Fruit fly (Drosophila melanogaster) whole organism, embryonic: Measurements from ENCODE around the gene Cp16.

Experiments
- Adf1 ChIP-seq: fragments of 200-800 bp; sonication (Bioruptor generic); IDR thresholded peaks from 2 replicates; pipeline ENCODE4 v1.3.6; 2022; ENCODE audit warnings: missing biosample characterization, missing genetic modification characterization
- CG10209 ChIP-seq: fragments of 200-800 bp; sonication (Bioruptor generic); optimal IDR thresholded peaks from 3 replicates; lab custom pipeline; 2017; ENCODE audit warnings: missing biosample characterization, mild to moderate bottlenecking, missing genetic modification characterization, missing genetic modification reagents
- CG10543 ChIP-seq: fragments of 200-800 bp; sonication (Bioruptor generic); optimal IDR thresholded peaks from 3 replicates; lab custom pipeline; 2017; ENCODE audit warnings: missing biosample characterization, mild to moderate bottlenecking, missing genetic modification characterization, moderate library complexity
- CG11504 ChIP-seq: fragments of 200-800 bp; sonication (Bioruptor generic); optimal IDR thresholded peaks from 3 replicates; lab custom pipeline; 2019; ENCODE audit warnings: missing biosample characterization, mild to moderate bottlenecking, missing genetic modification characterization, moderate library complexity
- CG14050 ChIP-seq: fragments of 200-800 bp; sonication (Bioruptor generic); IDR thresholded peaks from 3 replicates; pipeline ENCODE4 v1.3.6; 2022; ENCODE audit warnings: missing biosample characterization, missing genetic modification characterization
- CG14667 ChIP-seq: fragments of 200-800 bp; sonication (Bioruptor generic); IDR thresholded peaks from 2 replicates; pipeline ENCODE4 v1.3.6; 2022; ENCODE audit warnings: missing biosample characterization, missing genetic modification characterization
- CG15073 ChIP-seq: fragments of 200-800 bp; sonication (Bioruptor generic); optimal IDR thresholded peaks from 2 replicates; lab custom pipeline; 2016; ENCODE audit warnings: missing biosample characterization, missing genetic modification characterization
- CG15601 ChIP-seq: fragments of 200-800 bp; sonication (Bioruptor generic); optimal IDR thresholded peaks from 3 replicates; lab custom pipeline; 2019; ENCODE audit warnings: missing biosample characterization, mild to moderate bottlenecking, missing genetic modification characterization, moderate library complexity
- CG2875 ChIP-seq: fragments of 200-800 bp; sonication (Bioruptor generic); optimal IDR thresholded peaks from 2 replicates; lab custom pipeline; 2017; ENCODE audit warnings: missing biosample characterization, mild to moderate bottlenecking, missing genetic modification characterization, missing genetic modification reagents
- CG34376 ChIP-seq: fragments of 200-800 bp; sonication (Bioruptor generic); optimal IDR thresholded peaks from 2 replicates; lab custom pipeline; 2018; ENCODE audit warnings: missing biosample characterization, mild to moderate bottlenecking, missing genetic modification characterization
- CG4328 ChIP-seq: fragments of 200-800 bp; sonication (Bioruptor generic); optimal IDR thresholded peaks from 3 replicates; lab custom pipeline; 2017; ENCODE audit warnings: missing biosample characterization, missing genetic modification reagents, missing genetic modification characterization
- CG43689 ChIP-seq: fragments of 200-800 bp; sonication (Bioruptor generic); IDR thresholded peaks from 2 replicates; pipeline ENCODE4 v1.3.6; 2022; ENCODE audit warnings: missing biosample characterization, missing genetic modification characterization
- CG4707 ChIP-seq: fragments of 200-800 bp; sonication (Bioruptor generic); optimal IDR thresholded peaks from 2 replicates; lab custom pipeline; 2018; ENCODE audit warnings: missing biosample characterization, mild to moderate bottlenecking, missing genetic modification characterization, moderate library complexity
- CG4730 ChIP-seq: fragments of 200-800 bp; sonication (Bioruptor generic); IDR thresholded peaks from 2 replicates; pipeline ENCODE4 v1.3.6; 2022; ENCODE audit warnings: missing biosample characterization, missing genetic modification characterization
- CG5245 ChIP-seq: fragments of 200-800 bp; sonication (Bioruptor generic); optimal IDR thresholded peaks from 3 replicates; lab custom pipeline; 2016; ENCODE audit warnings: missing biosample characterization, missing genetic modification characterization
- CG6813 ChIP-seq: fragments of 200-800 bp; sonication (Bioruptor generic); optimal IDR thresholded peaks from 2 replicates; lab custom pipeline; 2017; ENCODE audit warnings: missing biosample characterization, missing genetic modification characterization, mild to moderate bottlenecking, moderate library complexity, missing genetic modification reagents
- CG7357 ChIP-seq: fragments of 200-800 bp; sonication (Bioruptor generic); IDR thresholded peaks from 3 replicates; pipeline ENCODE4 v1.3.6; 2022; ENCODE audit warnings: missing biosample characterization, missing genetic modification characterization
- CG7928 ChIP-seq: fragments of 200-800 bp; sonication (Bioruptor generic); optimal IDR thresholded peaks from 2 replicates; lab custom pipeline; 2017; ENCODE audit warnings: missing biosample characterization, mild to moderate bottlenecking, missing genetic modification characterization
- CG8359 ChIP-seq: fragments of 200-800 bp; sonication (Bioruptor generic); optimal IDR thresholded peaks from 2 replicates; lab custom pipeline; 2017; ENCODE audit warnings: missing biosample characterization, mild to moderate bottlenecking, missing genetic modification characterization, borderline replicate concordance
- Doc2 ChIP-seq: fragments of 200-800 bp; sonication (Bioruptor generic); IDR thresholded peaks from 2 replicates; pipeline ENCODE4 v1.3.6; 2022; ENCODE audit warnings: missing biosample characterization, missing genetic modification characterization
- Drgx ChIP-seq: fragments of 200-800 bp; sonication (Bioruptor generic); IDR thresholded peaks from 2 replicates; pipeline ENCODE4 v1.3.6; 2022; ENCODE audit warnings: missing biosample characterization, missing genetic modification characterization
- Ets65A ChIP-seq: fragments of 200-800 bp; sonication (Bioruptor generic); peaks from one replicate; lab custom pipeline; 2016; ENCODE audit warnings: missing biosample characterization, missing genetic modification characterization
- GATAe ChIP-seq: fragments of 200-800 bp; sonication (Bioruptor generic); conservative IDR thresholded peaks from 2 replicates; pipeline ENCODE4 v1.3.6; 2022; ENCODE audit warnings: missing biosample characterization, missing genetic modification characterization
- HLHmδ ChIP-seq: fragments of 200-800 bp; sonication (Bioruptor generic); optimal IDR thresholded peaks from 2 replicates; lab custom pipeline; 2018; ENCODE audit warnings: missing biosample characterization, mild to moderate bottlenecking, missing genetic modification characterization, moderate library complexity
- Hey ChIP-seq: fragments of 200-800 bp; sonication (Bioruptor generic); optimal IDR thresholded peaks from 3 replicates; lab custom pipeline; 2018; ENCODE audit warnings: missing biosample characterization, mild to moderate bottlenecking, missing genetic modification characterization
- Hr78 ChIP-seq, 2 experiments: fragments of 200-800 bp in 1 of 2; fragments of >200 bp in 1 of 2; sonication (Bioruptor generic) in 1 of 2; optimal IDR thresholded peaks; 2 replicates each; lab custom pipeline; 2017 to 2019; ENCODE audit warnings: missing biosample characterization in 2 of 2, missing genetic modification characterization in 2 of 2, mild to moderate bottlenecking in 1 of 2, moderate library complexity in 1 of 2
- Med ChIP-seq: fragments of 200-800 bp; sonication (Bioruptor generic); peaks from one replicate; lab custom pipeline; 2016; ENCODE audit warnings: missing biosample characterization, missing genetic modification characterization, mild to moderate bottlenecking, inconsistent platforms, moderate library complexity
- Mrtf ChIP-seq: fragments of 200-800 bp; sonication (Bioruptor generic); IDR thresholded peaks from 3 replicates; pipeline ENCODE4 v1.3.6; 2022; ENCODE audit warnings: missing biosample characterization, missing genetic modification characterization
- NFAT ChIP-seq: fragments of 200-800 bp; sonication (Bioruptor generic); IDR thresholded peaks from 2 replicates; pipeline ENCODE4 v1.3.6; 2022; ENCODE audit warnings: missing biosample characterization, missing genetic modification characterization
- Nf-YB ChIP-seq: fragments of 200-800 bp; sonication (Bioruptor generic); optimal IDR thresholded peaks from 3 replicates; lab custom pipeline; 2019; ENCODE audit warnings: missing biosample characterization, mild to moderate bottlenecking, missing genetic modification characterization, moderate library complexity
- Nf-YC ChIP-seq: fragments of 200-800 bp; optimal IDR thresholded peaks from 3 replicates; lab custom pipeline; 2019; ENCODE audit warnings: missing biosample characterization, mild to moderate bottlenecking, missing genetic modification characterization, moderate library complexity
- Pdp1 ChIP-seq, 2 experiments: fragments of 200-800 bp; sonication (Bioruptor generic); optimal IDR thresholded peaks; 3 replicates each; lab custom pipeline; 2016; ENCODE audit warnings: missing biosample characterization in 2 of 2, missing genetic modification characterization in 2 of 2, mild to moderate bottlenecking in 1 of 2, moderate library complexity in 1 of 2
- Vsx1 ChIP-seq: fragments of 200-800 bp; sonication (Bioruptor generic); optimal IDR thresholded peaks from 2 replicates; lab custom pipeline; 2017; ENCODE audit warnings: missing biosample characterization, mild to moderate bottlenecking, missing genetic modification characterization, missing genetic modification reagents
- al ChIP-seq: fragments of 200-800 bp; sonication (Bioruptor generic); IDR thresholded peaks from 2 replicates; pipeline ENCODE4 v1.3.6; 2022; ENCODE audit warnings: missing biosample characterization, missing genetic modification characterization
- ap ChIP-seq: fragments of 200-800 bp; sonication (Bioruptor generic); IDR thresholded peaks from 2 replicates; pipeline ENCODE4 v1.3.6; 2022; ENCODE audit warnings: missing biosample characterization, missing genetic modification characterization
- dm ChIP-seq: fragments of 200-800 bp; sonication (Bioruptor generic); optimal IDR thresholded peaks from 3 replicates; lab custom pipeline; 2016; ENCODE audit warnings: missing biosample characterization, missing genetic modification characterization
- en ChIP-seq: fragments of 200-800 bp; sonication (Bioruptor generic); optimal IDR thresholded peaks from 2 replicates; lab custom pipeline; 2016; ENCODE audit warnings: missing biosample characterization, missing genetic modification characterization
- eve ChIP-seq, 2 experiments: fragments of >200 bp; optimal IDR thresholded peaks; 2 replicates each; lab custom pipeline; 2017; ENCODE audit warnings: missing biosample characterization in 2 of 2, missing genetic modification characterization in 2 of 2
- ftz-f1 ChIP-seq: fragments of 200-800 bp; sonication (Bioruptor generic); optimal IDR thresholded peaks from 2 replicates; lab custom pipeline; 2016; ENCODE audit warnings: missing biosample characterization, missing genetic modification characterization
- gro ChIP-seq: fragments of 200-800 bp; sonication (Bioruptor generic); optimal IDR thresholded peaks from 2 replicates; lab custom pipeline; 2016; ENCODE audit warnings: missing biosample characterization, missing genetic modification characterization
- gsb-n ChIP-seq: fragments of 200-800 bp; sonication (Bioruptor generic); optimal IDR thresholded peaks from 3 replicates; lab custom pipeline; 2018; ENCODE audit warnings: missing biosample characterization, mild to moderate bottlenecking, missing genetic modification characterization
- ham ChIP-seq: fragments of 200-800 bp; sonication (Bioruptor generic); IDR thresholded peaks from 2 replicates; pipeline ENCODE4 v1.3.6; 2022; ENCODE audit warnings: missing biosample characterization, missing genetic modification characterization
- kay ChIP-seq: fragments of 200-800 bp; sonication (Bioruptor generic); optimal IDR thresholded peaks from 2 replicates; lab custom pipeline; 2016; ENCODE audit warnings: missing biosample characterization, missing genetic modification characterization
- otp ChIP-seq: fragments of 200-800 bp; sonication (Bioruptor generic); IDR thresholded peaks from 3 replicates; pipeline ENCODE4, ENCODE4 v1.3.6; 2022; ENCODE audit warnings: missing biosample characterization, missing genetic modification characterization
- p53 ChIP-seq: fragments of 200-800 bp; sonication (Bioruptor generic); optimal IDR thresholded peaks from 2 replicates; lab custom pipeline; 2016; ENCODE audit warnings: missing biosample characterization, missing genetic modification characterization
- sens ChIP-seq: fragments of 200-800 bp; sonication (Bioruptor generic); peaks from one replicate; lab custom pipeline; 2016; ENCODE audit warnings: missing biosample characterization, missing genetic modification characterization
- tll ChIP-seq, 2 experiments: fragments of 200-800 bp in 1 of 2; fragments of >200 bp in 1 of 2; sonication (Bioruptor generic) in 1 of 2; optimal IDR thresholded peaks; 2 replicates each; lab custom pipeline; 2017 to 2019; ENCODE audit warnings: missing biosample characterization in 2 of 2, missing genetic modification characterization in 2 of 2, mild to moderate bottlenecking in 1 of 2, moderate library complexity in 1 of 2
- trh ChIP-seq: fragments of 200-800 bp; sonication (Bioruptor generic); optimal IDR thresholded peaks from 2 replicates; lab custom pipeline; 2016; ENCODE audit warnings: missing biosample characterization, missing genetic modification characterization
- ttk ChIP-seq: fragments of 200-800 bp; sonication (Bioruptor generic); IDR thresholded peaks from 2 replicates; pipeline ENCODE4 v2.1.2; 2022; ENCODE audit warnings: missing biosample characterization, missing genetic modification characterization

Cp16 gene

DNA sequence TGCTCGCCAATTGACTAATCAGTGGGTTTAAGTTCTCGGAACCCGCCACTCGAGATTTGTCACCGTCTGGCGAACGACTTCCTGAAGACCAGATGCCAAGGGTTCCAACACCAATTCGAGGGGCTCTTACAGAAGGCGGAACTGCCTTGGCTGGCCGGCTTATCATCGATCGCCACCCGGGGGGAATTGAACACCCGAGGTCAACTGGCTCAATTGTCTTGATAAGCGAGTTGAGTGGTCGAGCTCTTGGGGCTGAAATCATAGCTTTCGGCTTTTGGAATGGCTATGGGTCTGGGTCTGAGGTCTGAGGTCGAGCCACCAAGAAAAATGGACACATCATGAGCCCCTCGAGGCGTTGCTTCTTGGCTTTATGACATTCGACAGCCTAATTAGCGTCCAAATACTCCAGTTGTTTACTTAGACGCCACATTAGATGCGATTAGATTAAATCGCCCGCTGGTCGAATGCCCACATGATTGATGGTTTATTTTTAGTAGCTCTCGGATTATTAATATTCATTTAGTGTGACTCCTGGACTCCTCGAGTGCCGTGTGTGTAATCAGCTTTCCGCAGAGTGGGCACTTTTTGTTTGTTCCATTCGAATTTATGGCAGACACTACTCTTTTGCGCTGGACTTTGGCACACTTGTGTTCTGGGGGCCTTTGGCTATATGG, 33.1 kb upstream of the Cp16 start (continued):
- TF ChIP-seq Hey (tag; lab: Kevin White, UChicago), result peak; percentile 72
- peak in 1 of 2 experiments; percentile 13 for TF ChIP-seq Pdp1 (GFP tag; optimal IDR thresholded peaks at IDR 0.05; lab: Kevin White, UChicago)
- TF ChIP-seq Hr78 (GFP tag; optimal IDR thresholded peaks at IDR 0.05; lab: Kevin White, UChicago), result peak in 1 of 2 experiments; percentile 96
- TF ChIP-seq CG34376, result peak; percentile 85
- TF ChIP-seq eve (GFP tag; optimal IDR thresholded peaks at IDR 0.05; lab: Kevin White, UChicago), result no peak
- no peak for TF ChIP-seq Ets65A (GFP tag; lab: Kevin White, UChicago)
- peak; percentile 41 for TF ChIP-seq sens
- TF ChIP-seq ham, result 0 out of 2 replicates have a peak, but pooled peaks have one; percentile 32
- TF ChIP-seq en (GFP tag; lab: Kevin White, UChicago), result no peak
- TF ChIP-seq CG15073, result no peak
- peak; percentile 97 for TF ChIP-seq Vsx1 (GFP tag; lab: Kevin White, UChicago)
- peak; percentile 27 for TF ChIP-seq Nf-YC
- no peak for TF ChIP-seq CG7357
- TF ChIP-seq gro (GFP tag; lab: Kevin White, UChicago), result peak; percentile 60

dm6 chr3L:8699612-8700011, 32.1 kb upstream of the Cp16 start:
- TF ChIP-seq Med (GFP tag; lab: Kevin White, UChicago) (peak; percentile 79), CG4730 (GFP tag; lab: Robert Waterston, UW) (no peak), ftz-f1 (peak; percentile 60), al (GFP tag; lab: Robert Waterston, UW) (no peak), kay (GFP tag; lab: Kevin White, UChicago) (no peak), Hey (tag; lab: Kevin White, UChicago) (peak; percentile 88), CG43689 (GFP tag; lab: Robert Waterston, UW) (no peak), CG10209 (GFP tag; lab: Kevin White, UChicago) (no peak), CG4707 (GFP tag; lab: Kevin White, UChicago) (no peak), dm (GFP tag; lab: Kevin White, UChicago) (no peak), GATAe (GFP tag; lab: Robert Waterston, UW) (peak; percentile 93), HLHmδ (GFP tag; lab: Kevin White, UChicago) (peak; percentile 83), ap (GFP tag; lab: Robert Waterston, UW) (no peak), Drgx (GFP tag; lab: Robert Waterston, UW) (no peak), NFAT (peak; percentile 22; the same call in 1 of the 2 replicates), gsb-n (tag; lab: Kevin White, UChicago) (no peak), CG11504 (tag; lab: Kevin White, UChicago) (no peak), CG7928 (GFP tag; lab: Kevin White, UChicago) (peak; percentile 1), ttk (no peak), Mrtf (no peak), Doc2 (GFP tag; lab: Robert Waterston, UW) (no peak), Nf-YB (peak; percentile 64), CG6813 (GFP tag; lab: Kevin White, UChicago) (peak; percentile 54), trh (GFP tag; lab: Kevin White, UChicago) (no peak), otp (GFP tag; lab: Robert Waterston, UW) (peak; percentile 61; the same call in 1 of the 3 replicates), p53 (no peak), CG34376 (peak; percentile 23), CG8359 (GFP tag; lab: Kevin White, UChicago) (no peak), CG10543 (GFP tag; lab: Kevin White, UChicago) (peak; percentile 68), CG5245 (no peak), CG14050 (GFP tag; lab: Robert Waterston, UW) (no peak), tll (GFP tag; optimal IDR thresholded peaks at IDR 0.05; lab: Kevin White, UChicago) (no peak), Adf1 (GFP tag; lab: Robert Waterston, UW) (peak; percentile 30; the same call in 1 of the 2 replicates), CG4328 (GFP tag; lab: Kevin White, UChicago) (peak; percentile 26), CG15601 (peak; percentile 20), CG14667 (GFP tag; lab: Robert Waterston, UW) (no peak), CG2875 (GFP tag; lab: Kevin White, UChicago) (no peak)
